Worm (Caenorhabditis elegans) whole organism, L4/young adult: ENCODE results near the gene ZK945.4.

Source experiments
- dao-5 ChIP-seq: sonication (generic microtip); optimal IDR thresholded peaks from 2 replicates; lab custom pipeline; 2016; ENCODE audit warnings: missing genotype, missing genetic modification characterization, moderate library complexity, missing compliant biosample characterization
- him-1 ChIP-seq: sonication (generic microtip); optimal IDR thresholded peaks from 2 replicates; lab custom pipeline; 2016; ENCODE audit warnings: missing genotype, missing genetic modification reagents, missing genetic modification characterization, missing compliant biosample characterization

DNA sequence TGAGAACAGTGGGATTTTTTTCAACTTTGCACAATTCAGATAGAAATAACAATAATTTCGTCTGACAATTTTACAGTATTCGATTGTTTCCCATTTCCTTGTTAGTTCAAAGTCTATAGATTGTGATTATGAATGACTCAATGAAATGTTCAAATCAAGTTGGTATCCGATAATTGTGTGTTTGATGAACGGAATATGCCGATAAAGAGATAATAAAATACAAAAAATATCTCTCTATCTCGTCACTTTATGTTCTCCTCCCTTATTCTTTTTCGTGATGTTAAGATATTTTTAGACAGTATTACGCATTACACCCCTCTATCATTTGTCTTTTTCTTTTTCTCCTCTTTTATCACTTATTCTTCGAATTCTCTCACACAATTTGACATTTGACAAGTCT is 17.0 kb upstream of the ZK945.4 start, which contains the start of gene F27E5.7:
- TF ChIP-seq him-1 (tag; lab: Kevin White, UChicago) (no peak), dao-5 (tag; lab: Kevin White, UChicago) (no peak)
